Worm (Caenorhabditis elegans) whole organism, L4/young adult: ENCODE results near the gene pmp-5.

Source experiments
- W03F9.2 ChIP-seq: fragments of 150-350 bp; optimal IDR thresholded peaks from 2 replicates; lab custom pipeline; 2014; ENCODE audit warnings: missing biosample characterization, missing genetic modification characterization
- him-1 ChIP-seq: sonication (generic microtip); optimal IDR thresholded peaks from 2 replicates; lab custom pipeline; 2016; ENCODE audit warnings: missing genotype, missing genetic modification reagents, missing genetic modification characterization, missing compliant biosample characterization

DNA sequence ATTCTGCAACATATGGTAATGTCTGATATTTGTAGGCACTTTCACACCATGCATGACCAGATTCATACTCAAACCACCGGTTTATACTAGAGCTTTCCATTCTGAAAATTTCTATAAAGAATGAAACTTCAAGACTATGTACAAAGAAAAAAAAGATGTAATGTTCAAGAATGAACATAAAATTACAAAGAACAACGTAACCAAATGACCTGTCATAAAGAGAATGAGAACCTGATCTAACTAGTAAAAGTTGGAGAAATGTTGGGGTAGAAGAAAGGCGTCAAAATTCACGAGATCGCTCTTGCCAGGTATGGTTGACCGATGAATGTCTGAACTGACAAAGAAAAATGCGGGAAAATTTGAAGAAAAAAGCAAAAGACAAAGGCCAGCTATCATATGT lies 31.9 kb upstream of the pmp-5 start, which contains the start of gene W02F12.2:
- no peak for TF ChIP-seq W03F9.2
- TF ChIP-seq him-1: no peak
